Worm (Caenorhabditis elegans): ENCODE measurements around the gene C09G1.5.

DNA sequence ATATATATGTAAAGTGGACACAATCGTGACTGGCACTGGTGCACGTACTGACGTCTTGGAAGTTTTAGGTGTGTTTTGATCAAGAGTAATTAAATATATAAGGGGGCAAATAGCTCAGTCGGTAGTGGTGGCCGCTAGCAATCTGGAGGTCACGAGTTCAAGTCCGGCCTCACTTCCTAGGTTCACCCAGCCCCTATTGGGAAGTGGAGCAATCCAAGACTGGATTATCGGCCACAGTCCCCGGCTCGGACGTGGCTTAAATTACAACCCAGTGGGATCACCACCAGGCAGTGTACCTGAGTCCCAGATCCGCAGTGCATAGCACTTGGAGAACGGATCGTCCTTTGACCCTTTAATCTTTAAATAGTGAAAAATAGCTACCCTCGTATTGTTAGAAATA is 38.3 kb downstream of the C09G1.5 start:
- TF ChIP-seq lin-14 (GFP tag; optimal IDR thresholded peaks at IDR 0.05) (no peak), lin-15B (tag; optimal IDR thresholded peaks at IDR 0.05) (no peak), ceh-82 (tag; optimal IDR thresholded peaks at IDR 0.05) (no peak), ama-1 (optimal IDR thresholded peaks at IDR 0.05) (no peak), nhr-237 (tag; optimal IDR thresholded peaks at IDR 0.05) (no peak), nhr-85 (tag) (no peak), lin-13 (GFP tag; optimal IDR thresholded peaks at IDR 0.05) (no peak), snpc-4 (tag; optimal IDR thresholded peaks at IDR 0.05) (no peak), unc-130 (tag; optimal IDR thresholded peaks at IDR 0.05) (no peak), dpl-1 (GFP tag; optimal IDR thresholded peaks at IDR 0.05) (no peak), alr-1 (tag; optimal IDR thresholded peaks at IDR 0.05; ENCODE audit: borderline replicate concordance) (no peak), ces-1 (GFP tag; optimal IDR thresholded peaks at IDR 0.05) (no peak), egl-27 (tag; optimal IDR thresholded peaks at IDR 0.05) (no peak)
